Worm (Caenorhabditis elegans) whole organism, L1 larva: Measurements from ENCODE around the gene str-214.

ENCODE experiments used
- C04F5.9 ChIP-seq: sonication (generic microtip); optimal IDR thresholded peaks from 2 replicates; lab custom pipeline; 2016; ENCODE audit warnings: missing genetic modification characterization, missing compliant biosample characterization
- C16A3.4 ChIP-seq: fragments of 150-350 bp; optimal IDR thresholded peaks from 2 replicates; lab custom pipeline; 2014; ENCODE audit warnings: missing biosample characterization, missing genetic modification characterization
- F16B12.6 ChIP-seq: fragments of 150-350 bp; optimal IDR thresholded peaks from 2 replicates; lab custom pipeline; 2014; ENCODE audit warnings: missing biosample characterization, missing genetic modification characterization
- Y116A8C.19 ChIP-seq: sonication (generic microtip); optimal IDR thresholded peaks from 2 replicates; lab custom pipeline; 2016; ENCODE audit warnings: missing compliant biosample characterization, missing genetic modification characterization, borderline replicate concordance
- aly-2 ChIP-seq: fragments of 150-350 bp; optimal IDR thresholded peaks from 2 replicates; lab custom pipeline; 2014; ENCODE audit warnings: missing biosample characterization, missing genetic modification characterization
- ceh-82 ChIP-seq, 3 experiments: fragments of 150-350 bp in 1 of 3; sonication (generic microtip) in 2 of 3; optimal IDR thresholded peaks; 2 replicates each; lab custom pipeline; 2014 to 2017; ENCODE audit warnings: missing biosample characterization in 3 of 3, missing genetic modification characterization in 3 of 3
- ceh-90 ChIP-seq: sonication (generic microtip); optimal IDR thresholded peaks from 2 replicates; lab custom pipeline; 2016; ENCODE audit warnings: missing genetic modification characterization, missing compliant biosample characterization
- ces-1 ChIP-seq: fragments of 150-350 bp; optimal IDR thresholded peaks from 2 replicates; lab custom pipeline; 2014; ENCODE audit warnings: missing biosample characterization, missing genetic modification reagents, missing genetic modification characterization
- efl-3 ChIP-seq: fragments of 200-800 bp; sonication (Bioruptor generic); optimal IDR thresholded peaks from 2 replicates; lab custom pipeline; 2018; ENCODE audit warnings: mild to moderate bottlenecking, missing genetic modification characterization, missing compliant biosample characterization
- egl-13 ChIP-seq: sonication (generic microtip); optimal IDR thresholded peaks from 2 replicates; lab custom pipeline; 2016; ENCODE audit warnings: missing genotype, missing genetic modification reagents, missing genetic modification characterization, missing compliant biosample characterization
- egl-27 ChIP-seq, 2 experiments: fragments of 150-350 bp in 1 of 2; sonication (generic microtip); optimal IDR thresholded peaks; 3 replicates each; lab custom pipeline; 2017 to 2018; ENCODE audit warnings: missing biosample characterization in 2 of 2, missing genetic modification characterization in 2 of 2, missing genetic modification reagents in 2 of 2
- elt-2 ChIP-seq: sonication (generic microtip); optimal IDR thresholded peaks from 2 replicates; lab custom pipeline; 2016; ENCODE audit warnings: missing genetic modification characterization, mild to moderate bottlenecking, inconsistent platforms, missing compliant biosample characterization, missing genetic modification reagents
- elt-3 ChIP-seq, 6 experiments: fragments of 150-350 bp in 1 of 6; sonication (generic microtip); optimal IDR thresholded peaks; 2 replicates each; lab custom pipeline; 2017 to 2018; ENCODE audit warnings: missing biosample characterization in 6 of 6, missing genetic modification characterization in 6 of 6, inconsistent platforms in 1 of 6
- fos-1 ChIP-seq: fragments of 150-350 bp; optimal IDR thresholded peaks from 2 replicates; lab custom pipeline; 2014; ENCODE audit warnings: missing biosample characterization, missing genetic modification characterization
- hlh-4 ChIP-seq: sonication (generic microtip); optimal IDR thresholded peaks from 2 replicates; lab custom pipeline; 2016; ENCODE audit warnings: mild to moderate bottlenecking, missing genetic modification characterization, missing compliant biosample characterization
- hpl-2 ChIP-seq: fragments of 150-350 bp; optimal IDR thresholded peaks from 2 replicates; lab custom pipeline; 2014; ENCODE audit warnings: missing biosample characterization, missing genetic modification reagents, missing genetic modification characterization
- isw-1 ChIP-seq: fragments of 200-800 bp; sonication (Bioruptor generic); IDR thresholded peaks from 2 replicates; pipeline ENCODE4 v1.3.6; 2022; ENCODE audit warnings: missing genetic modification characterization, missing compliant biosample characterization
- lin-13 ChIP-seq: fragments of 150-350 bp; optimal IDR thresholded peaks from 2 replicates; lab custom pipeline; 2014; ENCODE audit warnings: missing biosample characterization, missing genetic modification reagents, missing genetic modification characterization
- lin-35 ChIP-seq, 2 experiments: fragments of 150-350 bp; optimal IDR thresholded peaks; 2 replicates each; lab custom pipeline; 2014; ENCODE audit warnings: missing biosample characterization in 2 of 2, missing genetic modification characterization in 2 of 2, missing genetic modification reagents in 2 of 2
- lsy-2 ChIP-seq, 2 experiments: fragments of 150-350 bp; optimal IDR thresholded peaks; 2 replicates each; lab custom pipeline; 2014; ENCODE audit warnings: missing biosample characterization in 2 of 2, missing genetic modification characterization in 2 of 2
- mab-9 ChIP-seq: fragments of 200-800 bp; sonication (Bioruptor generic); IDR thresholded peaks from 2 replicates; pipeline ENCODE4 v1.3.6; 2022; ENCODE audit warnings: missing genetic modification reagents, missing genetic modification characterization, missing compliant biosample characterization
- mef-2 ChIP-seq: fragments of 150-350 bp; optimal IDR thresholded peaks from 2 replicates; lab custom pipeline; 2014; ENCODE audit warnings: missing biosample characterization, missing genetic modification characterization
- mep-1 ChIP-seq: fragments of 150-350 bp; optimal IDR thresholded peaks from 2 replicates; lab custom pipeline; 2014; ENCODE audit warnings: missing biosample characterization, missing genetic modification characterization
- nhr-11 ChIP-seq: fragments of 150-350 bp; optimal IDR thresholded peaks from 2 replicates; lab custom pipeline; 2014; ENCODE audit warnings: missing biosample characterization, missing genetic modification characterization
- nhr-19 ChIP-seq: fragments of 200-800 bp; sonication (Bioruptor generic); conservative IDR thresholded peaks from 2 replicates; pipeline ENCODE4 v1.3.6; 2022; ENCODE audit warnings: missing genetic modification characterization, missing compliant biosample characterization
- nhr-20 ChIP-seq: sonication (generic microtip); optimal IDR thresholded peaks from 2 replicates; lab custom pipeline; 2016; ENCODE audit warnings: mild to moderate bottlenecking, missing genetic modification characterization, missing compliant biosample characterization
- nhr-237 ChIP-seq: fragments of 150-350 bp; optimal IDR thresholded peaks from 2 replicates; lab custom pipeline; 2014; ENCODE audit warnings: missing biosample characterization, missing genetic modification characterization
- nhr-28 ChIP-seq: fragments of 150-350 bp; optimal IDR thresholded peaks from 2 replicates; lab custom pipeline; 2014; ENCODE audit warnings: missing biosample characterization, missing genetic modification characterization
- nhr-76 ChIP-seq: sonication (generic microtip); optimal IDR thresholded peaks from 2 replicates; lab custom pipeline; 2017; ENCODE audit warnings: missing biosample characterization, missing genetic modification characterization
- nhr-77 ChIP-seq: fragments of 150-350 bp; optimal IDR thresholded peaks from 2 replicates; lab custom pipeline; 2014; ENCODE audit warnings: missing biosample characterization, missing genetic modification characterization
- nhr-84 ChIP-seq: sonication (generic microtip); optimal IDR thresholded peaks from 2 replicates; lab custom pipeline; 2017; ENCODE audit warnings: missing biosample characterization, missing genetic modification characterization
- nhr-90 ChIP-seq: sonication (generic microtip); optimal IDR thresholded peaks from 2 replicates; lab custom pipeline; 2016; ENCODE audit warnings: mild to moderate bottlenecking, missing genetic modification characterization, missing compliant biosample characterization; ENCODE audit not compliant: poor library complexity
- pax-3 ChIP-seq: fragments of 200-800 bp; sonication (Bioruptor generic); optimal IDR thresholded peaks from 2 replicates; lab custom pipeline; 2018; ENCODE audit warnings: mild to moderate bottlenecking, missing genetic modification characterization, moderate library complexity, missing compliant biosample characterization
- pqm-1 ChIP-seq: sonication (generic microtip); optimal IDR thresholded peaks from 3 replicates; lab custom pipeline; 2017; ENCODE audit warnings: missing biosample characterization, missing genetic modification characterization
- snpc-4 ChIP-seq: fragments of 150-350 bp; optimal IDR thresholded peaks from 2 replicates; lab custom pipeline; 2014; ENCODE audit warnings: missing biosample characterization, missing genetic modification characterization
- sptf-1 ChIP-seq: fragments of 150-350 bp; optimal IDR thresholded peaks from 2 replicates; lab custom pipeline; 2014; ENCODE audit warnings: missing biosample characterization, missing genetic modification characterization
- sup-37 ChIP-seq: fragments of 200-800 bp; sonication (Bioruptor generic); optimal IDR thresholded peaks from 2 replicates; lab custom pipeline; 2018; ENCODE audit warnings: mild to moderate bottlenecking, missing genetic modification characterization, missing compliant biosample characterization
- swsn-7 ChIP-seq: sonication (generic microtip); optimal IDR thresholded peaks from 2 replicates; lab custom pipeline; 2016; ENCODE audit warnings: missing genetic modification characterization, missing compliant biosample characterization
- unc-30 ChIP-seq: sonication (generic microtip); optimal IDR thresholded peaks from 2 replicates; lab custom pipeline; 2017; ENCODE audit warnings: missing biosample characterization, missing genetic modification characterization
- unc-98 ChIP-seq: fragments of 200-800 bp; sonication (Bioruptor generic); IDR thresholded peaks from 2 replicates; pipeline ENCODE4 v1.3.6; 2022; ENCODE audit warnings: missing genetic modification characterization, missing compliant biosample characterization
- zag-1 ChIP-seq: fragments of 150-350 bp; optimal IDR thresholded peaks from 2 replicates; lab custom pipeline; 2014; ENCODE audit warnings: missing biosample characterization, missing genetic modification characterization

The str-214 gene

DNA sequence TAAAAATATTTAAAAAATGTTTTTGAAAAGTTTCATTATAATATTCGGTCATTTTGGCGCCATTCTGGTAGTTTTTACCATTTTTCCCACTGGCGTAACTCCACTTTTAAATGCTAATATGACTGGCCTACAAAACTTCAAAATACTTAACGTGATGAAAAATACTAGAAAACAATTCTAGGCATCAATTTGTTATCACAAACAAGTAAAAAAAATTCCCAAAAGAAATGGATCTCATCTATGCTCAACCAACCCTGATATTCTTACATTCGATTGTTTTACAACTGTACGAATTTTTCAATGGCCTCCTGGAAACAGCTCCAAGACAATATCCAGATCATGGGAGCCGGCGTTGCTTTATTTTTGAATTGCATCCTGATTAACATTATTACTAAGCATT, at the start of gene str-214:
Gene str-214 (plus strand): TSS at position 301 of the 400 bp plus-strand sequence.
- no peak for TF ChIP-seq egl-27 (tag; optimal IDR thresholded peaks at IDR 0.05; lab: Kevin White, UChicago)
- no peak for TF ChIP-seq lin-35 (GFP tag; optimal IDR thresholded peaks at IDR 0.05; lab: Kevin White, UChicago)
- TF ChIP-seq unc-98, result no peak
- TF ChIP-seq fos-1 (tag; lab: Kevin White, UChicago), result no peak
- TF ChIP-seq nhr-11 (tag; lab: Kevin White, UChicago), result no peak
- TF ChIP-seq mab-9 (GFP tag; lab: Robert Waterston, UW), result no peak
- TF ChIP-seq nhr-19, result no peak
- no peak for TF ChIP-seq lin-13
- TF ChIP-seq lsy-2 (tag; optimal IDR thresholded peaks at IDR 0.05; lab: Kevin White, UChicago), result no peak
- TF ChIP-seq C16A3.4 (tag; lab: Kevin White, UChicago), result no peak
- TF ChIP-seq snpc-4 (tag; lab: Kevin White, UChicago), result no peak
- no peak for TF ChIP-seq elt-3 (tag; optimal IDR thresholded peaks at IDR 0.05; lab: Kevin White, UChicago)
- no peak for TF ChIP-seq swsn-7 (tag; lab: Kevin White, UChicago)
- TF ChIP-seq sup-37, result no peak
- TF ChIP-seq efl-3 (GFP tag; lab: Kevin White, UChicago), result no peak
- no peak for TF ChIP-seq nhr-76
- no peak for TF ChIP-seq hlh-4 (tag; lab: Kevin White, UChicago)
- TF ChIP-seq sptf-1, result no peak

DNA sequence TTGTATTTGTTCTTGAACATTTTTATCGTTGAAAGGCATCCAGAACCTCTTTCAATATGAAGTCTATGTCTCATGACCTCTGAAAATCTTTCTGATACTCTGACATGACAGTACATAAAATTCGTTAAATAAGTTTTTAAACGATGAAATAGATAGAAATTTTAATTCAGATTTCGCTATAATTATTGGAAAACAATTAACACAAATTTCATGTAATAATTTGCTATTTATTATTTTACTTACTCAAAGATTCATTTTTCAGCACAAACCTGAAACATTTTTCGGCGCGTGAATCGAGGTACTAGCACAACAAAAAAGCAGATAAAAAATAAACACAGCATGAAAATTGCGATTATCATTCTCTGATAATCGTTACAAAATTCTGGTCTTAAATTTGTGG, 48.6 kb upstream of the str-214 start, which contains the start of gene T13F3.4:
Gene T13F3.4 (minus strand): TSS at position 101 of the 400 bp plus-strand sequence.
- TF ChIP-seq elt-3 (tag; optimal IDR thresholded peaks at IDR 0.05; lab: Kevin White, UChicago) (no peak), Y116A8C.19 (tag; lab: Kevin White, UChicago) (no peak), mef-2 (tag; lab: Kevin White, UChicago) (no peak), ceh-90 (tag; lab: Kevin White, UChicago) (no peak), F16B12.6 (tag; lab: Kevin White, UChicago) (no peak), nhr-90 (tag; lab: Kevin White, UChicago) (no peak), sptf-1 (no peak), aly-2 (tag; lab: Kevin White, UChicago) (no peak), C04F5.9 (tag; lab: Kevin White, UChicago) (no peak), pax-3 (tag; lab: Kevin White, UChicago) (no peak)

DNA sequence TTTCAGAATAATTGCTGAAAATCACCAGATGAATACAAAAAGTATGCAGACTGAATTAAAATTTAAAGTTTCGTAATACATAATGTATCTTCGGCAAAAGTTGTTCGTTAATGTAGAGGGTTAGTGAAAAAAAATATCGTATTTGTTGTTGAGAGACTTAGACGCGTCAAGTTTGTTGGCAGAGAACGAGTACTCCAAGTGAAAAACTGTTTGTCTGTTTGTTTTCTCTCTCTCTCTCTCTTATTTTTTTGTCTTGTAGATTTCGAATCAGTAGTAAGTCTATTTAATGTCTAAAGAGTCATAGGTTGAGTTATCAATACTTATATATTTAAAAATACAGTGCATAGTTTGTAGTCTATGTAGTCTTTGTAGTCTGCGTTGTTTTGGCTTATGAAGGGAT, 45.5 kb upstream of the str-214 start, which contains the start of the genes fbxa-2 and T13F3.8:
Gene fbxa-2 (minus strand): TSS at position 101 of the 400 bp plus-strand sequence.
Gene T13F3.8 (plus strand): TSS at position 245 of the 400 bp plus-strand sequence.
- no peak for TF ChIP-seq nhr-84 (tag; lab: Kevin White, UChicago)
- no peak for TF ChIP-seq elt-2
- no peak for TF ChIP-seq F16B12.6 (tag; lab: Kevin White, UChicago)
- no peak for TF ChIP-seq unc-30 (tag; lab: Kevin White, UChicago)
- TF ChIP-seq ceh-82 (tag; optimal IDR thresholded peaks at IDR 0.05; lab: Kevin White, UChicago), result no peak
- no peak for TF ChIP-seq nhr-28 (tag; lab: Kevin White, UChicago)
- TF ChIP-seq lsy-2 (tag; optimal IDR thresholded peaks at IDR 0.05; lab: Kevin White, UChicago), result no peak
- TF ChIP-seq lin-35 (GFP tag; optimal IDR thresholded peaks at IDR 0.05; lab: Kevin White, UChicago), result no peak
- no peak for TF ChIP-seq nhr-77
- no peak for TF ChIP-seq zag-1 (tag; lab: Kevin White, UChicago)
- no peak for TF ChIP-seq mep-1
- TF ChIP-seq sptf-1, result no peak
- TF ChIP-seq aly-2 (tag; lab: Kevin White, UChicago), result no peak
- TF ChIP-seq hpl-2 (GFP tag; lab: Kevin White, UChicago), result no peak
- no peak for TF ChIP-seq pqm-1
- TF ChIP-seq ces-1 (GFP tag; lab: Kevin White, UChicago), result no peak
- TF ChIP-seq egl-13 (tag; lab: Kevin White, UChicago), result no peak
- no peak for TF ChIP-seq nhr-237 (tag; lab: Kevin White, UChicago)
- TF ChIP-seq isw-1, result no peak
- TF ChIP-seq nhr-20 (tag; lab: Kevin White, UChicago), result no peak
